Fruit fly (Drosophila melanogaster): ENCODE measurements around the gene CG8032.

CG8032 gene

DNA sequence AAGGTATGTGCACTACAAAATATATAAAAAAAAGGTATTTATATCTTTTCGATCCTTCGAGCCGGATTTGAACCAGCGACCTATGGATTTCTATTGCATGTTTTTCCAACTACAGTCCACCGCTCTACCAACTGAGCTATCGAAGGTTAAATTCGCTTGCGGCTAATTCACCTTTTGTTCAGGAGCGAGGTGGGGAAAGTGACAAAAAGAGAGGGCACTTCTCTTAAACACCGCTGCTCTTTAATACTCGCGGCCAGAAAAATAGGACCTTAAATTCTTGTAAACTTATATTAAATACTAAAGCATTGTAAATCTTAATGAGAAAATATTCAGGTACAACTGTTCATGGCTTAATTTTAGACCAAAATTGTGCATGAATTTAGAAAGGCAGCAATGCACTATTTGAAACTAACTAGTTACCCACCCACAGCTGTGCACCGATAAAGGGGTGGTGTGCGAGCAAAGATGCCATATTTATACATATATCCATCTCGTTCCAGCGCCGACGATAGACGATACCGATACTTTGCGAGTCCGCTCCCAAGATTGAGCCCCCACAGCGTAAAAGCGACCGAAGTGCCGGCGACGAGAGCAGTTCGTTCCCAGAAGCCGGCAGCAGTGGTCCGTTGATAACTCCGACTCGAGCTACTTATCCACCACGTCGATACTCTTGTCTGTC is 5.3 kb downstream of the CG8032 start (continued):
- peak; percentile 89 for TF ChIP-seq CG9215 (GFP tag; IDR thresholded peaks at IDR 0.05)
- TF ChIP-seq Chrac-16 (GFP tag; optimal IDR thresholded peaks at IDR 0.05), result peak; percentile 97
- peak; percentile 96 for TF ChIP-seq grau (tag; optimal IDR thresholded peaks at IDR 0.05)
- peak; percentile 97 for TF ChIP-seq CG1647 (GFP tag; optimal IDR thresholded peaks at IDR 0.05)
- peak; percentile 97 for TF ChIP-seq NfI (GFP tag; optimal IDR thresholded peaks at IDR 0.05)
- TF ChIP-seq CG10274 (GFP tag; optimal IDR thresholded peaks at IDR 0.05), result peak; percentile 89
- peak; percentile 94 for TF ChIP-seq CG10321 (GFP tag; IDR thresholded peaks at IDR 0.05)
- peak; percentile 96 for TF ChIP-seq CG17385 (GFP tag; optimal IDR thresholded peaks at IDR 0.05)
- peak; percentile 94 for TF ChIP-seq CG33557 (GFP tag; optimal IDR thresholded peaks at IDR 0.05)
- TF ChIP-seq Hey (tag; optimal IDR thresholded peaks at IDR 0.05), result peak; percentile 90
- TF ChIP-seq CG11093 (GFP tag; IDR thresholded peaks at IDR 0.05), result peak; percentile 90
- peak; percentile 96 for TF ChIP-seq ken (GFP tag; IDR thresholded peaks at IDR 0.05)
- peak; percentile 89 for TF ChIP-seq fd102C (GFP tag; optimal IDR thresholded peaks at IDR 0.05)
- TF ChIP-seq gro (GFP tag; optimal IDR thresholded peaks at IDR 0.05), result peak; percentile 98
- TF ChIP-seq chinmo (GFP tag; IDR thresholded peaks at IDR 0.05; ENCODE audit: partially characterized antibody), result 0 out of 4 replicates have a peak, but pooled peaks have one; percentile 77
- TF ChIP-seq ATbp (GFP tag; optimal IDR thresholded peaks at IDR 0.05), result peak; percentile 99
- TF ChIP-seq Neu2 (GFP tag; optimal IDR thresholded peaks at IDR 0.05; ENCODE audit: borderline replicate concordance), result peak; percentile 83
- TF ChIP-seq CG12219 (GFP tag; optimal IDR thresholded peaks at IDR 0.05), result peak; percentile 99
- TF ChIP-seq CG11696 (GFP tag; IDR thresholded peaks at IDR 0.05), result peak; percentile 100
- 0 out of 3 replicates have a peak, but pooled peaks have one; percentile 34 for TF ChIP-seq Doc3 (GFP tag; IDR thresholded peaks at IDR 0.05; ENCODE audit: partially characterized antibody)
- peak; percentile 97 for TF ChIP-seq Blimp-1 (GFP tag; optimal IDR thresholded peaks at IDR 0.05)
- TF ChIP-seq bsh (GFP tag; optimal IDR thresholded peaks at IDR 0.05), result peak; percentile 97 to 98
- peak; percentile 94 for TF ChIP-seq wdn (GFP tag; IDR thresholded peaks at IDR 0.05)
- peak; percentile 97 for TF ChIP-seq Asciz (GFP tag; optimal IDR thresholded peaks at IDR 0.05)
- peak; percentile 96 for TF ChIP-seq CG11398 (GFP tag; optimal IDR thresholded peaks at IDR 0.05)
- no peak; the same call in 1 of the 3 replicates for TF ChIP-seq knrl (GFP tag; IDR thresholded peaks at IDR 0.05; ENCODE audit: partially characterized antibody)
- peak; percentile 92 for TF ChIP-seq Atf3 (GFP tag; optimal IDR thresholded peaks at IDR 0.05)
- peak; percentile 97 for TF ChIP-seq CG4820 (GFP tag; optimal IDR thresholded peaks at IDR 0.05)
- TF ChIP-seq Myb (GFP tag; optimal IDR thresholded peaks at IDR 0.05), result peak; percentile 88
- TF ChIP-seq stc (GFP tag; IDR thresholded peaks at IDR 0.05), result peak; percentile 98
- peak; percentile 95 to 98 for TF ChIP-seq chif (GFP tag; optimal IDR thresholded peaks at IDR 0.05)
- peak; percentile 99 for TF ChIP-seq CG12659 (GFP tag; optimal IDR thresholded peaks at IDR 0.05)
- TF ChIP-seq CG12744 (GFP tag; optimal IDR thresholded peaks at IDR 0.05), result peak; percentile 97
- TF ChIP-seq kah (GFP tag; optimal IDR thresholded peaks at IDR 0.05), result peak; percentile 94
- TF ChIP-seq CG16815 (GFP tag; optimal IDR thresholded peaks at IDR 0.05), result peak; percentile 96
- TF ChIP-seq MESR4 (GFP tag; optimal IDR thresholded peaks at IDR 0.05), result peak; percentile 81
- TF ChIP-seq CG31365 (tag; optimal IDR thresholded peaks at IDR 0.05), result peak; percentile 92
- peak; percentile 96 for TF ChIP-seq tx (GFP tag; optimal IDR thresholded peaks at IDR 0.05)
- TF ChIP-seq CG6791 (GFP tag; IDR thresholded peaks at IDR 0.05; ENCODE audit: partially characterized antibody), result peak; percentile 92
- peak; percentile 92 for TF ChIP-seq pb (GFP tag; optimal IDR thresholded peaks at IDR 0.05)
- TF ChIP-seq CG6272 (GFP tag; IDR thresholded peaks at IDR 0.05), result peak; percentile 86
- TF ChIP-seq gsb (GFP tag; IDR thresholded peaks at IDR 0.05), result peak; percentile 87
- peak; percentile 97 for TF ChIP-seq Atf6 (GFP tag; IDR thresholded peaks at IDR 0.05)
- TF ChIP-seq ap (GFP tag; IDR thresholded peaks at IDR 0.05), result peak; percentile 95
- no peak for TF ChIP-seq Dfd (GFP tag; optimal IDR thresholded peaks at IDR 0.05)
- TF ChIP-seq sqz (GFP tag; optimal IDR thresholded peaks at IDR 0.05), result peak; percentile 95
- peak; percentile 96 for TF ChIP-seq zfh2 (GFP tag; optimal IDR thresholded peaks at IDR 0.05)
- peak; percentile 53; the same call in 2 of the 3 replicates for TF ChIP-seq zen2 (GFP tag; IDR thresholded peaks at IDR 0.05; ENCODE audit: partially characterized antibody)
